Worm (Caenorhabditis elegans) whole organism, early embryonic: ENCODE data around the gene H40L08.8.

Experiments used
- B0310.2 ChIP-seq: sonication (generic microtip); optimal IDR thresholded peaks from 2 replicates; lab custom pipeline; 2016; ENCODE audit warnings: mild to moderate bottlenecking, missing genetic modification characterization, missing compliant biosample characterization
- F13C5.2 ChIP-seq: sonication (generic microtip); optimal IDR thresholded peaks from 2 replicates; lab custom pipeline; 2017; ENCODE audit warnings: mild to moderate bottlenecking, missing genetic modification characterization, inconsistent platforms, missing compliant biosample characterization
- aly-1 ChIP-seq: sonication (generic microtip); optimal IDR thresholded peaks from 2 replicates; lab custom pipeline; 2016; ENCODE audit warnings: missing genetic modification characterization, missing compliant biosample characterization
- ama-1 ChIP-seq: fragments of 150-350 bp; optimal IDR thresholded peaks from 2 replicates; lab custom pipeline; 2014
- ceh-13 ChIP-seq: fragments of 200-800 bp; sonication (Bioruptor generic); optimal IDR thresholded peaks from 2 replicates; lab custom pipeline; 2018; ENCODE audit warnings: mild to moderate bottlenecking, missing genetic modification characterization, missing compliant biosample characterization
- ceh-36 ChIP-seq: sonication (generic microtip); optimal IDR thresholded peaks from 2 replicates; lab custom pipeline; 2016; ENCODE audit warnings: missing genetic modification characterization, inconsistent platforms, missing compliant biosample characterization
- ets-7 ChIP-seq: sonication (generic microtip); optimal IDR thresholded peaks from 2 replicates; lab custom pipeline; 2016; ENCODE audit warnings: missing genotype, missing genetic modification characterization, missing compliant biosample characterization
- flt-1 ChIP-seq: fragments of 200-800 bp; sonication (Bioruptor generic); IDR thresholded peaks from 2 replicates; pipeline ENCODE4 v1.3.6; 2022; ENCODE audit warnings: missing genetic modification characterization, missing compliant biosample characterization
- hmbx-1 ChIP-seq: sonication (generic microtip); optimal IDR thresholded peaks from 2 replicates; lab custom pipeline; 2016; ENCODE audit warnings: mild to moderate bottlenecking, missing genetic modification characterization, missing compliant biosample characterization
- hmg-4 ChIP-seq: fragments of 200-800 bp; sonication (Bioruptor generic); optimal IDR thresholded peaks from 2 replicates; lab custom pipeline; 2018; ENCODE audit warnings: mild to moderate bottlenecking, missing genetic modification characterization, missing compliant biosample characterization
- hnd-1 ChIP-seq: sonication (generic microtip); optimal IDR thresholded peaks from 2 replicates; lab custom pipeline; 2016; ENCODE audit warnings: missing genetic modification characterization, missing compliant biosample characterization
- pes-1 ChIP-seq: fragments of 200-800 bp; sonication (Bioruptor generic); IDR thresholded peaks from 2 replicates; pipeline ENCODE4 v1.3.6; 2022; ENCODE audit warnings: missing genetic modification reagents, missing genetic modification characterization, missing compliant biosample characterization
- scrt-1 ChIP-seq: fragments of 200-800 bp; sonication (Bioruptor generic); IDR thresholded peaks from 2 replicates; pipeline ENCODE4 v1.3.6; 2022; ENCODE audit warnings: missing genetic modification characterization, missing compliant biosample characterization
- sea-1 ChIP-seq: fragments of 200-800 bp; sonication (Bioruptor generic); conservative IDR thresholded peaks from 2 replicates; pipeline ENCODE4 v1.3.6; 2022; ENCODE audit warnings: missing genetic modification characterization, missing compliant biosample characterization
- tbx-11 ChIP-seq: fragments of 200-800 bp; sonication (Bioruptor generic); IDR thresholded peaks from 2 replicates; pipeline ENCODE4 v1.3.6; 2022; ENCODE audit warnings: missing genetic modification characterization, missing compliant biosample characterization
- tbx-37 ChIP-seq: fragments of 200-800 bp; sonication (Bioruptor generic); conservative IDR thresholded peaks from 2 replicates; pipeline ENCODE4 v1.3.6; 2022; ENCODE audit warnings: missing genetic modification reagents, missing genetic modification characterization, missing compliant biosample characterization
- tra-4 ChIP-seq: sonication (generic microtip); optimal IDR thresholded peaks from 2 replicates; lab custom pipeline; 2017; ENCODE audit warnings: missing genetic modification characterization, missing compliant biosample characterization

The H40L08.8 gene

DNA sequence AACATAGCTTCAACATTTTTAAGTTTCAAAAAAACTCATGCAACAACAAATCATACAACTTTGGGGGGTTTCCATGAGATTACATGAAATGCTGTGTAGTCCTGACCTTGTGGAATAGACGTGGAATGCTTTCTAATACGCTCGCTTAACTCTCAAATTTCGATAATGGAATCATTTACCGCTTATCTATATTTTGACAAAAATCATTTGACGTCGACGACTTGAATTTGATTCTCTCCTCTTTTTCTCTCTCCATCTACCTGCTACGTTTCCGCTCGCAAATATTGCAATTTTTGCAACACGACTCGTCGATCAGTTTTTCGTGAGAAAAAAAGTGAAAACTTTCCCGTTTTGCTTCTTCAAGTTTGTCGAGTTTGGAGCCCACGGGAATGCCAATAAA, 11.7 kb upstream of the H40L08.8 start, which contains the start of gene flr-4:
Gene flr-4, plus strand, starts transcription at position 275 of the 400 bp plus-strand sequence.
- TF ChIP-seq B0310.2 (tag; lab: Kevin White, UChicago) (no peak), hnd-1 (tag; lab: Kevin White, UChicago) (no peak), ceh-36 (tag; lab: Kevin White, UChicago) (no peak), sea-1 (GFP tag; lab: Robert Waterston, UW) (no peak), aly-1 (tag; lab: Kevin White, UChicago) (no peak), flt-1 (GFP tag; lab: Robert Waterston, UW) (no peak), tbx-11 (GFP tag; lab: Robert Waterston, UW) (no peak), F13C5.2 (tag; lab: Kevin White, UChicago) (no peak)

DNA sequence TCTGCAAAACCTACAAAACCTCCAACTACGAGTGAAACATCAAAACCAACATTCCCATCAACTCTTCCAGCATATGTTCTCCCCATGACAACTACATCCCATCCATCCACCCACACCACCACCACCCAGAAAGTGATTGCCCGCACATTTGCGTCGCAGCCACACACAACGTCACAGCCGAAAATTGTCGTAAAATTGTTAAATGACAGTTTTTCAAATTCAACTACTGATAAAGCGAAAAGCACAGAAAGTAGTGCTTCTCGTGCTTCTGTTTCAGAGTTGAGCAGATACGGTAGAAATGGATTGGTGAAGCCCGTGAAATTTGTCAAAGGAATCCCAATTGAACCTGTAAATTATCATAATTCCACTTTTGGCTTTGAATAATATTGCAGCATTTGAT, 10.3 kb upstream of the H40L08.8 start:
- TF ChIP-seq hmbx-1 (no peak), hmg-4 (GFP tag; lab: Kevin White, UChicago) (no peak), aly-1 (tag; lab: Kevin White, UChicago) (no peak), ets-7 (no peak), ceh-13 (no peak), flt-1 (GFP tag; lab: Robert Waterston, UW) (no peak), scrt-1 (no peak), tbx-11 (GFP tag; lab: Robert Waterston, UW) (no peak), sea-1 (GFP tag; lab: Robert Waterston, UW) (no peak), hnd-1 (tag; lab: Kevin White, UChicago) (no peak)

DNA sequence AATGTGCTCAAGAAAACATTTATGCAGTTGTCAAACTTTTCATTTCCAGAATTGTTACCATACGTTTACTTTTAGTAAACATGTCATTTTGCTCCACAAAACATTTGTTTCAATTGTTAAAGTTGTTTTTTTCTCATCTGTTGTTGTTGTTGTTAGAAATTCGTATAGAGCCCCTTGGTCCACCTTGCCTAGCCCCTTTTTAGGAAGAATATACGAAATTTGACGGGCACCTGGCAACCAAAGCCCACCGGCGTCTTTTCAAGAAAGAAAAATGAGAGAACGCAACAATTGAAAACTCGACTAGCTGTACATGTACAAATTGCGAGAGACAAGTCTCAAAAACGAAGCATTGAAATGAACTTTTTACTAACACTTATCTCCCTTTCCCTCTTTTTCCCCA, 7.0 kb upstream of the H40L08.8 start, which contains the start of gene F09B12.5:
Gene F09B12.5, plus strand, starts transcription at position 301 of the 400 bp plus-strand sequence.
- no peak for TF ChIP-seq sea-1 (GFP tag; lab: Robert Waterston, UW)
- no peak for TF ChIP-seq hmg-4 (GFP tag; lab: Kevin White, UChicago)
- no peak for TF ChIP-seq hnd-1 (tag; lab: Kevin White, UChicago)
- no peak for TF ChIP-seq pes-1
- no peak for TF ChIP-seq ceh-13
- no peak for TF ChIP-seq flt-1 (GFP tag; lab: Robert Waterston, UW)
- TF ChIP-seq aly-1 (tag; lab: Kevin White, UChicago) = no peak
- no peak for TF ChIP-seq tbx-37 (GFP tag; lab: Robert Waterston, UW)
- no peak for TF ChIP-seq tra-4 (tag; lab: Kevin White, UChicago)
- no peak for TF ChIP-seq ama-1
- TF ChIP-seq scrt-1 = no peak
- no peak for TF ChIP-seq F13C5.2 (tag; lab: Kevin White, UChicago)
- TF ChIP-seq B0310.2 (tag; lab: Kevin White, UChicago) = no peak
- TF ChIP-seq tbx-11 (GFP tag; lab: Robert Waterston, UW) = no peak
- TF ChIP-seq ceh-36 (tag; lab: Kevin White, UChicago) = no peak
- TF ChIP-seq hmbx-1 = no peak
- TF ChIP-seq ets-7 = no peak

DNA sequence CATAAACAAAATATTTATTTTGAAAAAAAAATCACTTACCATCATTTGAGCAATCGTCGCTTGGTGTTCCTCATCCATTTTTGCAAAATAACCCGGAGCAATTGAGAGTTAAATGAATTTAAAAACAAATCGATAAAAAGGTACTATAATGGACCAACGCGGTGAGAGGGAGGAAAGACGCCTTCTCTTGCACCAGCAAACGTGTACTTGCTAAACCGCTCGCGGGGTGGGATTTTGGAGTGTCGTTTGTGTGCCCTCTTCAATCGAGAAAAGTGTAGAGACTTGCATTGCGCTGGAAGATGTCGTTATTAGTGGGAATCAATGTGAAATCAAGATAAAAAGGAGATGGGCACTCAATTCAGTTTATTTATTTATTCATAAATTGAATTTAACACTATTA, 6.4 kb upstream of the H40L08.8 start, which contains the start of gene H40L08.1:
Gene H40L08.1, minus strand, starts transcription at position 292 of the 400 bp plus-strand sequence.
- TF ChIP-seq scrt-1 (no peak), tbx-37 (GFP tag; lab: Robert Waterston, UW) (0 out of 2 replicates have a peak, but pooled peaks have one; percentile 13), ets-7 (no peak), sea-1 (GFP tag; lab: Robert Waterston, UW) (no peak)

DNA sequence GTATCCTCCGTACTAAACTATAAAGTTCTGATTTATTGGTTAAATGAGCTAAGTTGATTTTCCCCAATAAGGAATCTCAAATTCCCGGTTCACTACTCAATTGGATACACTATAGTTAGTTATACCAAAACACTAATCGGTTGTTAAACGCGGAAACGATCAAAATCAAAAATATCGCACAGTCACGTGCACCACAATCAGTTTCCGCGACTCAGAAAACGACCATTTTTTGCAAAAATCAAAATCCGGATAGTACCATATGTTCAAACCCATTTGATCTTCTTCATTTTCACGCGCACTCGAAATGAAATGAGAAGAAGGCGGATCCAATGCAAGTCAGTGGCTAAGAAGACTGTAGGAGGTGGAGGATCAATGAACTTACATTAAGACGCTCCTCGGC, 4.1 kb upstream of the H40L08.8 start:
- no peak for TF ChIP-seq tbx-37 (GFP tag; lab: Robert Waterston, UW)
- TF ChIP-seq ceh-36 (tag; lab: Kevin White, UChicago) = no peak
- no peak for TF ChIP-seq hnd-1 (tag; lab: Kevin White, UChicago)
- TF ChIP-seq ceh-13 = no peak
- no peak for TF ChIP-seq aly-1 (tag; lab: Kevin White, UChicago)

DNA sequence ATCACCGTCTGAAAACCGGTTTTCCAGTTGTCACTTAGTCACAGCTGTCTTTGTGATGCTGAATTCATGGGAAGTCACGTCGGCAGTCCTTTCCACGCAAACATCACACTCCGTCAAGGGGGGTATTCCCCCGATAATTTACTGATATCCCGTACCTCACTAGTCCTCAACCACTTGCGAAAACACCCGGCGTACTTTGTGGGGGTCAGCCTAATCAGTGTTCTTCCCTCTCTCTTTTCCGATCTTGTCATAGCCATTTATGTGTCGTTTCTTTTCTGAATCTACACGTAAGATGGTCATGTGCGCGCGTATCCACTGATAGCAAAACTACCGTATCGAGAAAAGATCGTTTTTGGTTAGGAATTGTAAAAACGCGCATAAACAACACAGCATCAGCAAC, 2.0 kb upstream of the H40L08.8 start:
- TF ChIP-seq tra-4 (tag; lab: Kevin White, UChicago) (no peak), hnd-1 (tag; lab: Kevin White, UChicago) (no peak), F13C5.2 (tag; lab: Kevin White, UChicago) (no peak), hmg-4 (GFP tag; lab: Kevin White, UChicago) (no peak), ets-7 (no peak), tbx-37 (GFP tag; lab: Robert Waterston, UW) (no peak), hmbx-1 (no peak), scrt-1 (no peak), pes-1 (no peak)

DNA sequence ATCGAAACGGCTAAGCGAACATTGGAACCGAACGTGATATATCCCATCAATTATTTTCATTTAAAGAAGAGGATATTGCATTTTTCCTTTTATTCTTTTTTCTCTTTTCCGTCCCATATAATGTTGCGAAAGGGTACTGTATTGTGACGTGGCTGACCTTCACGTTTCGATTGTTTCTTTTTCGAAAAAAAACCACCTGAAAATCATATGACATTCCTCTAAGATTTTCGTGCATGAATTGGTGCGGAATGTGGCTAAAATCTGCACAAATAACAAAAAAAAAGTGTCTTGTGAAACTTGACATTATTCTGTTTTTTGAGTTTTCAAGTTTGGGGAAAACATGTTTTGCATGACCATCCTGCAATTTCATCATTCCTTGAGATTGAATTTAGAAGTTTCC, 843 bp upstream of the H40L08.8 start:
- no peak for TF ChIP-seq ceh-36 (tag; lab: Kevin White, UChicago)
- TF ChIP-seq sea-1 (GFP tag; lab: Robert Waterston, UW) = no peak
- TF ChIP-seq F13C5.2 (tag; lab: Kevin White, UChicago) = no peak
- no peak for TF ChIP-seq ceh-13
- TF ChIP-seq tbx-11 (GFP tag; lab: Robert Waterston, UW) = no peak
- no peak for TF ChIP-seq tbx-37 (GFP tag; lab: Robert Waterston, UW)
- TF ChIP-seq scrt-1 = no peak
- TF ChIP-seq hmg-4 (GFP tag; lab: Kevin White, UChicago) = no peak
- TF ChIP-seq B0310.2 (tag; lab: Kevin White, UChicago) = no peak
- no peak for TF ChIP-seq hmbx-1
- no peak for TF ChIP-seq ets-7
- no peak for TF ChIP-seq tra-4 (tag; lab: Kevin White, UChicago)
- no peak for TF ChIP-seq aly-1 (tag; lab: Kevin White, UChicago)
- TF ChIP-seq ama-1 = no peak

DNA sequence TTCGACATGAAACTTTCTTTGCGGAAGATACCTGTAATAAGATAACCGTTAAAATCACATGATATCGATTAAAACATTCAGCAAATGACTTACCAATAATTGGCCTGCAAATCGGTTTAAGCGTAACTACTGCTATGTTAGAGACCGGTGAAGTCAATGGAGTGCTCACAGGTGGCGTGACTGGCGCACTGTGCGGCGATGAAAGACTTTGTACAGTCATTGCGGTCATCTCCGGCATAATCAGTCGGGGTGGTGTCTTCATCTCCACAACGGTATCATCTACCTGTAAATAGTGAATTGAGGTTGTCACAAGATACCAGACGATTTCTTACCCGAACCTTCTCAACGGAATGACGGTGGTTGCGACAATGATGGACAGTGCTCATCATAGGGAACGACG, 524 bp downstream of the H40L08.8 start:
- TF ChIP-seq hmg-4 (GFP tag; lab: Kevin White, UChicago) (no peak), hnd-1 (tag; lab: Kevin White, UChicago) (no peak)
